Worm (Caenorhabditis elegans): ENCODE data around the gene sre-38.

The sre-38 gene

ce11 chrII:12414805-12415204 lies 42.6 kb upstream of the sre-38 start, which contains the start of gene Y57A10C.11:
Gene Y57A10C.11 (minus strand): TSS chrII:12414905.
- TF ChIP-seq ceh-19 (GFP tag; optimal IDR thresholded peaks at IDR 0.05), result no peak
- no peak for TF ChIP-seq sox-2 (GFP tag; IDR thresholded peaks at IDR 0.05)
- no peak for TF ChIP-seq C08G9.2 (tag; optimal IDR thresholded peaks at IDR 0.05)
- no peak for TF ChIP-seq K09A11.1 (tag; optimal IDR thresholded peaks at IDR 0.05; ENCODE audit: insufficient read depth)

- TF ChIP-seq unc-3 (GFP tag; conservative IDR thresholded peaks at IDR 0.05), result no peak
- no peak for TF ChIP-seq unc-3 (tag; optimal IDR thresholded peaks at IDR 0.05)
- TF ChIP-seq syd-9 (tag; optimal IDR thresholded peaks at IDR 0.05), result no peak
- TF ChIP-seq C08G9.2 (tag; optimal IDR thresholded peaks at IDR 0.05), result no peak
- no peak for TF ChIP-seq pag-3 (tag; optimal IDR thresholded peaks at IDR 0.05; ENCODE audit: borderline replicate concordance)
- TF ChIP-seq pha-4 (tag; optimal IDR thresholded peaks at IDR 0.05), result no peak
- TF ChIP-seq fkh-10 (GFP tag; optimal IDR thresholded peaks at IDR 0.05), result no peak
- TF ChIP-seq dmd-4 (tag; optimal IDR thresholded peaks at IDR 0.05; ENCODE audit: borderline replicate concordance), result no peak
- TF ChIP-seq tbx-2 (tag; optimal IDR thresholded peaks at IDR 0.05), result no peak
- no peak for TF ChIP-seq ceh-45 (GFP tag; IDR thresholded peaks at IDR 0.05)
- TF ChIP-seq elt-4 (tag; optimal IDR thresholded peaks at IDR 0.05), result no peak
- no peak for TF ChIP-seq odd-2 (tag; optimal IDR thresholded peaks at IDR 0.05)
- no peak for TF ChIP-seq gmeb-2 (tag; optimal IDR thresholded peaks at IDR 0.05)
- no peak for TF ChIP-seq sox-2 (GFP tag; IDR thresholded peaks at IDR 0.05)
- no peak for TF ChIP-seq ceh-2 (tag; optimal IDR thresholded peaks at IDR 0.05)
- TF ChIP-seq ztf-16 (tag; optimal IDR thresholded peaks at IDR 0.05), result no peak
- TF ChIP-seq sdc-2 (tag; optimal IDR thresholded peaks at IDR 0.05), result no peak
- no peak for TF ChIP-seq ceh-19 (GFP tag; optimal IDR thresholded peaks at IDR 0.05)
Observed at ce11 chrII:12417514-12417913, 39.9 kb upstream of the sre-38 start, which contains the start of gene sre-27. Gene sre-27 (minus strand): TSS chrII:12417614.

ce11 chrII:12417996-12418395 lies 39.4 kb upstream of the sre-38 start:
- no peak for TF ChIP-seq ceh-22 (tag; optimal IDR thresholded peaks at IDR 0.05)
- TF ChIP-seq ceh-30 (tag; optimal IDR thresholded peaks at IDR 0.05), result no peak
- TF ChIP-seq ceh-9 (tag; optimal IDR thresholded peaks at IDR 0.05), result no peak
- no peak for TF ChIP-seq ceh-34 (tag; optimal IDR thresholded peaks at IDR 0.05)
- TF ChIP-seq hlh-30 (tag; optimal IDR thresholded peaks at IDR 0.05; ENCODE audit: insufficient read depth), result no peak
- TF ChIP-seq che-1 (tag; optimal IDR thresholded peaks at IDR 0.05), result no peak
- TF ChIP-seq zip-5 (tag; optimal IDR thresholded peaks at IDR 0.05), result no peak
- TF ChIP-seq ceh-19 (GFP tag; optimal IDR thresholded peaks at IDR 0.05), result no peak
- no peak for TF ChIP-seq sox-2 (GFP tag; IDR thresholded peaks at IDR 0.05)
- TF ChIP-seq mec-3 (tag; optimal IDR thresholded peaks at IDR 0.05; ENCODE audit: borderline replicate concordance), result no peak
- TF ChIP-seq lim-6 (tag; optimal IDR thresholded peaks at IDR 0.05), result no peak
- no peak for TF ChIP-seq elt-4 (tag; optimal IDR thresholded peaks at IDR 0.05)
- TF ChIP-seq pax-1 (tag; optimal IDR thresholded peaks at IDR 0.05), result no peak
- no peak for TF ChIP-seq pat-9 (tag; optimal IDR thresholded peaks at IDR 0.05)
- no peak for TF ChIP-seq pqm-1 (tag; optimal IDR thresholded peaks at IDR 0.05)
- no peak for TF ChIP-seq madf-2 (tag; optimal IDR thresholded peaks at IDR 0.05)
- no peak for TF ChIP-seq elt-2 (tag; optimal IDR thresholded peaks at IDR 0.05)
- no peak for TF ChIP-seq ceh-31 (tag; optimal IDR thresholded peaks at IDR 0.05)
- no peak for TF ChIP-seq ama-1 (optimal IDR thresholded peaks at IDR 0.05)
- TF ChIP-seq eyg-1 (tag; optimal IDR thresholded peaks at IDR 0.05), result no peak

ce11 chrII:12420486-12420885 lies 36.9 kb upstream of the sre-38 start, which contains the start of gene sre-26:
Gene sre-26 (minus strand): TSS chrII:12420586.
- no peak for TF ChIP-seq ttx-3 (tag; optimal IDR thresholded peaks at IDR 0.05)
- TF ChIP-seq ceh-45 (GFP tag; IDR thresholded peaks at IDR 0.05), result no peak
- TF ChIP-seq sdc-2 (tag; optimal IDR thresholded peaks at IDR 0.05), result no peak
- no peak for TF ChIP-seq pag-3 (tag; optimal IDR thresholded peaks at IDR 0.05; ENCODE audit: borderline replicate concordance)
- TF ChIP-seq nhr-11 (tag; optimal IDR thresholded peaks at IDR 0.05), result no peak

All from whole organism, late embryonic.